Worm (Caenorhabditis elegans) whole organism, L3 larva: Measurements from ENCODE around the gene srd-46.

Experiments used
- R02D3.7 ChIP-seq: fragments of 150-350 bp; optimal IDR thresholded peaks from 2 replicates; lab custom pipeline; 2014; ENCODE audit warnings: missing biosample characterization, missing genetic modification characterization
- ZK546.5 ChIP-seq: sonication (generic microtip); optimal IDR thresholded peaks from 2 replicates; lab custom pipeline; 2017; ENCODE audit warnings: missing biosample characterization, missing genetic modification characterization
- aly-2 ChIP-seq: fragments of 150-350 bp; optimal IDR thresholded peaks from 2 replicates; lab custom pipeline; 2014; ENCODE audit warnings: missing biosample characterization, missing genetic modification characterization
- ceh-28 ChIP-seq: fragments of 150-350 bp; optimal IDR thresholded peaks from 2 replicates; lab custom pipeline; 2014; ENCODE audit warnings: missing biosample characterization, missing genetic modification reagents, missing genetic modification characterization
- ceh-82 ChIP-seq: fragments of 150-350 bp; optimal IDR thresholded peaks from 2 replicates; lab custom pipeline; 2014; ENCODE audit warnings: missing biosample characterization, missing genetic modification characterization
- egl-5 ChIP-seq: fragments of 150-350 bp; optimal IDR thresholded peaks from 2 replicates; lab custom pipeline; 2017; ENCODE audit warnings: missing biosample characterization, missing genetic modification reagents, missing genetic modification characterization, inconsistent platforms
- elt-2 ChIP-seq: sonication (generic microtip); optimal IDR thresholded peaks from 2 replicates; lab custom pipeline; 2016; ENCODE audit warnings: missing genetic modification reagents, mild to moderate bottlenecking, missing genetic modification characterization, missing compliant biosample characterization
- elt-3 ChIP-seq, 3 experiments: fragments of 150-350 bp in 1 of 3; sonication (generic microtip) in 2 of 3; optimal IDR thresholded peaks; 2 replicates in 2 of 3; 4 replicates in 1 of 3; lab custom pipeline; 2014 to 2017; ENCODE audit warnings: missing biosample characterization in 3 of 3, missing genetic modification characterization in 3 of 3
- eor-1 ChIP-seq, 2 experiments: fragments of 150-350 bp; optimal IDR thresholded peaks; 2 replicates each; lab custom pipeline; 2014 to 2018; ENCODE audit warnings: missing biosample characterization in 2 of 2, missing genetic modification characterization in 2 of 2
- fkh-10 ChIP-seq: sonication (generic microtip); optimal IDR thresholded peaks from 2 replicates; lab custom pipeline; 2017; ENCODE audit warnings: missing biosample characterization, missing genetic modification reagents, missing genetic modification characterization
- fkh-2 ChIP-seq: fragments of 150-350 bp; optimal IDR thresholded peaks from 2 replicates; lab custom pipeline; 2014; ENCODE audit warnings: missing biosample characterization, missing genetic modification reagents, missing genetic modification characterization
- fos-1 ChIP-seq: fragments of 150-350 bp; optimal IDR thresholded peaks from 2 replicates; lab custom pipeline; 2014; ENCODE audit warnings: missing biosample characterization, missing genetic modification characterization
- hmg-11 ChIP-seq: sonication (generic microtip); optimal IDR thresholded peaks from 2 replicates; lab custom pipeline; 2016; ENCODE audit warnings: missing genetic modification characterization, missing compliant biosample characterization
- jun-1 ChIP-seq: fragments of 150-350 bp; optimal IDR thresholded peaks from 2 replicates; lab custom pipeline; 2014; ENCODE audit warnings: missing biosample characterization, missing genetic modification reagents, missing genetic modification characterization
- lsy-12 ChIP-seq: sonication (generic microtip); optimal IDR thresholded peaks from 2 replicates; lab custom pipeline; 2016; ENCODE audit warnings: mild to moderate bottlenecking, missing genetic modification characterization, missing compliant biosample characterization
- mdl-1 ChIP-seq: fragments of 150-350 bp; optimal IDR thresholded peaks from 2 replicates; lab custom pipeline; 2014; ENCODE audit warnings: missing biosample characterization, missing genetic modification characterization
- mml-1 ChIP-seq: fragments of 150-350 bp; sonication (generic microtip); optimal IDR thresholded peaks from 3 replicates; lab custom pipeline; 2014; ENCODE audit warnings: missing biosample characterization, missing genetic modification characterization
- nhr-11 ChIP-seq: fragments of 150-350 bp; optimal IDR thresholded peaks from 2 replicates; lab custom pipeline; 2014; ENCODE audit warnings: missing biosample characterization, missing genetic modification characterization
- nhr-12 ChIP-seq: fragments of 150-350 bp; optimal IDR thresholded peaks from 2 replicates; lab custom pipeline; 2014; ENCODE audit warnings: missing biosample characterization, missing genetic modification characterization
- nhr-23 ChIP-seq: fragments of 150-350 bp; optimal IDR thresholded peaks from 2 replicates; lab custom pipeline; 2014; ENCODE audit warnings: missing biosample characterization, missing genetic modification reagents, missing genetic modification characterization
- nhr-25 ChIP-seq: sonication (generic microtip); optimal IDR thresholded peaks from 2 replicates; lab custom pipeline; 2017; ENCODE audit warnings: missing biosample characterization, missing genetic modification characterization
- nhr-28 ChIP-seq: fragments of 150-350 bp; optimal IDR thresholded peaks from 2 replicates; lab custom pipeline; 2014; ENCODE audit warnings: missing biosample characterization, missing genetic modification characterization
- nhr-43 ChIP-seq: sonication (generic microtip); optimal IDR thresholded peaks from 2 replicates; lab custom pipeline; 2016; ENCODE audit warnings: mild to moderate bottlenecking, missing genetic modification characterization, missing compliant biosample characterization; ENCODE audit not compliant: poor library complexity, severe bottlenecking
- nhr-67 ChIP-seq: fragments of 150-350 bp; optimal IDR thresholded peaks from 2 replicates; lab custom pipeline; 2014; ENCODE audit warnings: missing biosample characterization, missing genetic modification characterization
- nhr-76 ChIP-seq: fragments of 150-350 bp; sonication (generic microtip); optimal IDR thresholded peaks from 5 replicates; lab custom pipeline; 2014; ENCODE audit warnings: missing biosample characterization, missing genetic modification characterization
- nhr-77 ChIP-seq: fragments of 150-350 bp; optimal IDR thresholded peaks from 2 replicates; lab custom pipeline; 2014; ENCODE audit warnings: missing biosample characterization, missing genetic modification characterization
- pha-4 ChIP-seq: fragments of 150-350 bp; optimal IDR thresholded peaks from 2 replicates; lab custom pipeline; 2014; ENCODE audit warnings: missing biosample characterization, missing genetic modification reagents, missing genetic modification characterization
- pqm-1 ChIP-seq: fragments of 150-350 bp; optimal IDR thresholded peaks from 2 replicates; lab custom pipeline; 2017; ENCODE audit warnings: missing biosample characterization, missing genetic modification characterization, inconsistent platforms
- sea-2 ChIP-seq: fragments of 150-350 bp; sonication (generic microtip); optimal IDR thresholded peaks from 4 replicates; lab custom pipeline; 2014; ENCODE audit warnings: missing biosample characterization, missing genetic modification reagents, missing genetic modification characterization
- skn-1 ChIP-seq: fragments of 150-350 bp; optimal IDR thresholded peaks from 2 replicates; lab custom pipeline; 2014; ENCODE audit warnings: missing biosample characterization, missing genetic modification characterization
- snpc-4 ChIP-seq: fragments of 150-350 bp; optimal IDR thresholded peaks from 2 replicates; lab custom pipeline; 2014; ENCODE audit warnings: missing biosample characterization, missing genetic modification characterization
- zag-1 ChIP-seq: fragments of 150-350 bp; optimal IDR thresholded peaks from 2 replicates; lab custom pipeline; 2014; ENCODE audit warnings: missing biosample characterization, missing genetic modification characterization
- ztf-4 ChIP-seq: fragments of 150-350 bp; optimal IDR thresholded peaks from 2 replicates; lab custom pipeline; 2014; ENCODE audit warnings: missing biosample characterization, missing genetic modification characterization

Gene srd-46

DNA sequence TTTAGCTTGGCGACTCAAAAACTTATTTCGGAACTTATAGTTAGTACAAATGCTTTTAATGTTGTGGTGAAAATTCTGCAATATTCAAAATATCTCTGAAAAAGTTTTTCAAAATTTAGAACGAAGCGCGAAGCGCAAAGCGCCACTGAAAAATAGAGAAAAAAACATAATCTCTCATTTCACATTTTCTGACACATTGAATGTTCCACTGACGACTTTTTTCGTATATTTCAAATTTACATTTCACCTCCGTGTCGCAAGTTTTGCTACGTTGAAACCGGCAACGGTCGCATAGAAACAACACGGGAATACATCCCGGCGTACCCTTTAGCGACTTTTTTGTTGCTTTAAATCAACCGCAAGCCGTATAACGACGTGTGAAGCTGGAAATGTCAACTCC, 16.4 kb downstream of the srd-46 start, which contains the start of gene F42F12.14:
TSS of gene F42F12.14 (plus strand) at position 301 of the 400 bp plus-strand sequence.
- no peak for TF ChIP-seq nhr-76 (tag; lab: Kevin White, UChicago)

- no peak for TF ChIP-seq mdl-1 (tag; lab: Kevin White, UChicago)
- TF ChIP-seq elt-2 = peak; percentile 15
- no peak for TF ChIP-seq elt-3 (tag; optimal IDR thresholded peaks at IDR 0.05; lab: Kevin White, UChicago)
- peak; percentile 14 for TF ChIP-seq nhr-23
- no peak for TF ChIP-seq fkh-10
- TF ChIP-seq jun-1 (tag; lab: Kevin White, UChicago) = no peak
- peak; percentile 55 for TF ChIP-seq pha-4 (tag; lab: Kevin White, UChicago)
- TF ChIP-seq nhr-28 (tag; lab: Kevin White, UChicago) = no peak
- TF ChIP-seq pqm-1 (tag; lab: Kevin White, UChicago) = peak; percentile 45
- TF ChIP-seq nhr-77 (tag; lab: Kevin White, UChicago) = no peak
- TF ChIP-seq nhr-67 (tag; lab: Kevin White, UChicago) = no peak
- TF ChIP-seq egl-5 = no peak
- TF ChIP-seq nhr-11 (tag; lab: Kevin White, UChicago) = no peak
- TF ChIP-seq nhr-12 (tag; lab: Kevin White, UChicago) = no peak
- no peak for TF ChIP-seq zag-1 (tag; lab: Kevin White, UChicago)
Observed at ce11 chrX:12350207-12350606, 18.3 kb downstream of the srd-46 start, which contains the start of gene F42F12.3. TSS of gene F42F12.3 (plus strand) at chrX:12350578.

DNA sequence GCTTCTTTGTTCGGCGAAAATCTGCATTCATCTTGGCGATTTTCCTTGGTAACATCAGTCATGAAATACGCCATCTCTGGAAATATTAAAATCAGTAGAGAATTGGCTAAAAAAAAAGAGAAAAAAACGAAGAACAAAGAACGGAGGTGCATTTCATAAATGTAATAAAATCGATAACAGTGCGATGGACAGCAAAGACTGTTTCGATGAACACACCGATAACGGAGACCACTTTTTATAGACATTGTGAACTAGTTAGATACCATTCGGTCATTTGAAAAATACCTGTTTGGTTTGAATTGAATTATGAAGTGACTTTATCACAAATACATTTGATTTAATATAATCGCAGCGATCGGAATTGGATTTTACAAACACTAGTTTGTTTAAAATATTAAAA, 21.0 kb downstream of the srd-46 start, which contains the start of gene F42F12.4:
TSS of gene F42F12.4 (minus strand) at position 76 of the 400 bp plus-strand sequence.
- no peak for TF ChIP-seq nhr-23
- TF ChIP-seq ceh-28 = peak; percentile 63
- peak; percentile 3 for TF ChIP-seq pqm-1 (tag; lab: Kevin White, UChicago)
- peak; percentile 29 for TF ChIP-seq elt-2

DNA sequence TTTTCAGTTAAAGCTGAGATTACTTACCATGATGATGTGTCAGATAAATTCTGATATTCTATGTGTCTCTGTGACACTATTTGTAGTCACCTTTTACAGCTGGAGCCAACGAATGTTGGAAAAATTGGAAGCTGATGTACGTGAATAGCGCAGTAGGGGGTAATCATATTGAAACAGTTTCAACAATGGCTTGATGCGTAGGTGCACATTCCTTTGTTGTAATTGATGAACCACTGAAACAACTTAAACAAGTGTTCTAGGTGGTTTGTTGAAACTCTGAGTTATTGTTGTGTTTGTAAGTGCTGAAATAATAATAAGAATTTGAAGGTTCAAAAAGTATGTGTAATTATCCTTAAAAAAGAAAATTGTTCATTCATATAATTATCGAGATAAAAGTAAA, 24.7 kb downstream of the srd-46 start, which contains the start of gene nspc-12:
TSS of gene nspc-12 (minus strand) at position 101 of the 400 bp plus-strand sequence.
- TF ChIP-seq nhr-76 (tag; lab: Kevin White, UChicago) (no peak), ceh-82 (tag; lab: Kevin White, UChicago) (no peak), nhr-11 (tag; lab: Kevin White, UChicago) (no peak), skn-1 (no peak), zag-1 (tag; lab: Kevin White, UChicago) (no peak), nhr-77 (tag; lab: Kevin White, UChicago) (no peak), hmg-11 (no peak), snpc-4 (tag; lab: Kevin White, UChicago) (no peak), sea-2 (GFP tag; lab: Kevin White, UChicago) (no peak)

DNA sequence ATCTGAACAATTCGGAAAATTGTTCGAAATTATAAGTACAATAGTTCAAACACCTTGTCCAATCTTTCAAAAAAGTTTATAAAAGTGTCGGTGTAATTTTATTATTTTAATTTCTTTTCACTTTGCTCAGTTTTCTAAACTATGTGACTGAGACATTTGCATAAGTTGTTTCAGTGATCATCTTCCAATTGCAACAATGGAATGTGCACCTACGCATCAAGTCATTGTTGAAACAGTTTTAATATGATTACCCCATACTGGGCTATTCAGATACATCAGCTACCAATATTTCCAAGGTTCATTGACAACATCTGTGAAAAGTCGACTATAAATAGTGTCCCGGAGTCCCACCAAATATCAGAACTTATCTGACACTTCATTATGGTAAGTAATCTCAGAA, 25.2 kb downstream of the srd-46 start, which contains the start of gene nspc-13:
TSS of gene nspc-13 (plus strand) at position 301 of the 400 bp plus-strand sequence.
- TF ChIP-seq fos-1 (tag; lab: Kevin White, UChicago) (no peak), lsy-12 (tag; lab: Kevin White, UChicago) (no peak), nhr-25 (tag; lab: Kevin White, UChicago) (no peak), snpc-4 (tag; lab: Kevin White, UChicago) (no peak), R02D3.7 (tag; lab: Kevin White, UChicago) (no peak), ztf-4 (no peak), fkh-2 (tag; lab: Kevin White, UChicago) (no peak), mml-1 (tag; lab: Kevin White, UChicago) (no peak), elt-2 (no peak), nhr-12 (tag; lab: Kevin White, UChicago) (no peak), eor-1 (tag; optimal IDR thresholded peaks at IDR 0.05; lab: Kevin White, UChicago) (no peak), ZK546.5 (tag; lab: Kevin White, UChicago) (no peak), nhr-43 (tag; lab: Kevin White, UChicago) (no peak), aly-2 (tag; lab: Kevin White, UChicago) (no peak), mdl-1 (tag; lab: Kevin White, UChicago) (no peak)
